Fruit fly (Drosophila melanogaster): ENCODE results near the gene CG5013.

The CG5013 gene

dm6 chr3R:16071689-16072580 lies 22.5 kb downstream of the CG5013 start:
- TF ChIP-seq CG8478 (optimal IDR thresholded peaks at IDR 0.05): no peak
- no peak for TF ChIP-seq CTCF (optimal IDR thresholded peaks at IDR 0.05)

- no peak for TF ChIP-seq CG8478 (optimal IDR thresholded peaks at IDR 0.05)
- TF ChIP-seq CTCF (optimal IDR thresholded peaks at IDR 0.05): no peak
These were observed 23.1 kb downstream of the CG5013 start for dm6 chr3R:16072581-16072908.

- TF ChIP-seq CTCF (optimal IDR thresholded peaks at IDR 0.05): no peak
- TF ChIP-seq CG8478 (optimal IDR thresholded peaks at IDR 0.05): no peak
These were observed 24.7 kb downstream of the CG5013 start for dm6 chr3R:16074122-16074521.

- TF ChIP-seq CG8478 (optimal IDR thresholded peaks at IDR 0.05): no peak
- TF ChIP-seq CTCF (optimal IDR thresholded peaks at IDR 0.05): no peak
These were observed 28.8 kb downstream of the CG5013 start for dm6 chr3R:16078247-16078646.

- TF ChIP-seq CTCF (optimal IDR thresholded peaks at IDR 0.05) (no peak), CG8478 (optimal IDR thresholded peaks at IDR 0.05) (no peak)
These were observed 31.6 kb downstream of the CG5013 start, which contains the start of gene CG32855 for dm6 chr3R:16080942-16081589. CG32855 (minus strand) TSS chr3R:16080992.

- TF ChIP-seq CG8478 (optimal IDR thresholded peaks at IDR 0.05) (no peak), CTCF (optimal IDR thresholded peaks at IDR 0.05) (no peak)
These were observed 32.9 kb downstream of the CG5013 start for dm6 chr3R:16082384-16082783.

dm6 chr3R:16083578-16083977 lies 34.1 kb downstream of the CG5013 start, which contains the start of gene sxe2:
sxe2 (plus strand) TSS chr3R:16083878.
- TF ChIP-seq CG8478 (optimal IDR thresholded peaks at IDR 0.05): no peak
- no peak for TF ChIP-seq CTCF (optimal IDR thresholded peaks at IDR 0.05)

- TF ChIP-seq CTCF (optimal IDR thresholded peaks at IDR 0.05) (no peak), CG8478 (optimal IDR thresholded peaks at IDR 0.05) (no peak)
These were observed 42.6 kb downstream of the CG5013 start for dm6 chr3R:16091910-16092627.

- TF ChIP-seq CG8478 (optimal IDR thresholded peaks at IDR 0.05) (no peak), CTCF (optimal IDR thresholded peaks at IDR 0.05) (no peak)
These were observed 44.7 kb downstream of the CG5013 start for dm6 chr3R:16094011-16094729.

dm6 chr3R:16094918-16095317 lies 45.4 kb downstream of the CG5013 start:
- no peak for TF ChIP-seq CTCF (optimal IDR thresholded peaks at IDR 0.05)
- TF ChIP-seq CG8478 (optimal IDR thresholded peaks at IDR 0.05): no peak

dm6 chr3R:16097661-16098329 lies 48.3 kb downstream of the CG5013 start:
- TF ChIP-seq CG8478 (optimal IDR thresholded peaks at IDR 0.05) (no peak), CTCF (optimal IDR thresholded peaks at IDR 0.05) (no peak)

- peak in 1 of 2 experiments; percentile 40 for TF ChIP-seq CTCF (optimal IDR thresholded peaks at IDR 0.05)
- TF ChIP-seq CG8478 (optimal IDR thresholded peaks at IDR 0.05): no peak
These were observed 49.1 kb downstream of the CG5013 start, which contains the start of the genes Mhcl and Akt for dm6 chr3R:16098333-16099267. Mhcl (minus strand) TSS chr3R:16098761. Akt (plus strand) TSS chr3R:16099228.

All from S2 (cell line).